Worm (Caenorhabditis elegans): ENCODE results near the gene clec-171.

clec-171 gene

DNA sequence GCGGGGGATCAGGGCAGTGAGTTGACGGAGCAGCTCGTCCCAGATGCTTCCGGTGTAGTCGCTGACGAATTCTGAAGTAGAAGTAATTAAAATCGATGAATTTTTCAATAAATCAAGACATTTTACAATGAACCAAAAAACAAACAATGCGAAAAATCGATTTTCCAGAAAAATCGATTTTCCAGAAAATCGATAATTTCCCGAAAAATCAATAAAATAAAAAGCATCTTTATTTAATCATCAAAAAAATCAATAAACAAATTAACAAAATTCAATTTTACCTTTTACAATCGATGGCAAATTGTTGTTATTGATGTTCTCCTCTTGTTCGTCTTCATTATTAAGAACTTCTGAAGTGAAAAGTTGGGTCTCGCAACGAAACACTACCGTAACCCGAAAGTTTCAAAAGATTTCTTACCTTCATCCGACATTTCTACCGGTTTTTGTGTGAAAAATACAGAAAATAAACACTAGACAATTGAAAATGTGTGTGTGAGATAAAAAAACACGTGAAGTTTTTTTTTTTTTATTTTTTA, 7.4 kb upstream of the clec-171 start, which contains the start of gene clp-6:
Gene clp-6, minus strand, starts transcription at position 486 of the 536 bp plus-strand sequence.
- TF ChIP-seq D2030.7 (GFP tag; IDR thresholded peaks at IDR 0.05) (no peak), snpc-3.4 (tag; optimal IDR thresholded peaks at IDR 0.05) (no peak), ets-4 (GFP tag; optimal IDR thresholded peaks at IDR 0.05) (no peak), ama-1 (optimal IDR thresholded peaks at IDR 0.05) (no peak), ama-1 (GFP tag; optimal IDR thresholded peaks at IDR 0.05) (no peak), C06A6.2 (GFP tag; conservative IDR thresholded peaks at IDR 0.05) (no peak), lag-1 (GFP tag; IDR thresholded peaks at IDR 0.05) (no peak), unc-62 (GFP tag; optimal IDR thresholded peaks at IDR 0.05) (no peak), tbx-9 (tag; optimal IDR thresholded peaks at IDR 0.05; ENCODE audit: borderline replicate concordance) (no peak), K11D2.4 (GFP tag; IDR thresholded peaks at IDR 0.05) (no peak), Y53G8AR.9 (GFP tag; conservative IDR thresholded peaks at IDR 0.05) (no peak), ccch-3 (GFP tag; optimal IDR thresholded peaks at IDR 0.05) (no peak), tlf-1 (GFP tag; optimal IDR thresholded peaks at IDR 0.05) (no peak), aptf-2 (GFP tag; conservative IDR thresholded peaks at IDR 0.05) (no peak), ztf-6 (GFP tag; IDR thresholded peaks at IDR 0.05) (no peak), rpc-1 (optimal IDR thresholded peaks at IDR 0.05) (no peak), rpc-1 (tag; optimal IDR thresholded peaks at IDR 0.05) (no peak)

DNA sequence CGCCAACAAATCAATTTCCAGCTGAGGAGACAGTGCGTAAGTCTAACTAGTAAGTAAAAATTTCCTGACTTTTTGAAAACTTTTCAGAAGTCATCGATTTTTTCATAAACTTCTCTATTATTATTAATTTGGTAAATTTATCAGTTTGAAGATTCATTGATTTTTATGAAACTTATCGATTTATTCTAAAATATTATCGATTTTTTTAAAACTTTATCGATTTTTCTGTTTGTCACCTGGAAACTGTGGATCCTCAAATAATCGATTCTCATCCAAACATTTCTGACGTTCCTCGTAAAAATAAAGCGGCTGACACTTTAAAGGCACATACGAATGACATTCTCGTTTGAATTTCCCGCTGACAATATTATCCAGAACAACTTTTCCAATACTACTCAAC, 6.8 kb upstream of the clec-171 start:
- TF ChIP-seq ZK185.1 (tag; optimal IDR thresholded peaks at IDR 0.05; ENCODE audit: poor library complexity, severe bottlenecking), result no peak
- TF ChIP-seq somi-1 (GFP tag; optimal IDR thresholded peaks at IDR 0.05), result no peak
- no peak for TF ChIP-seq attf-5 (GFP tag; optimal IDR thresholded peaks at IDR 0.05)
- TF ChIP-seq aptf-2 (GFP tag; conservative IDR thresholded peaks at IDR 0.05), result no peak
- TF ChIP-seq hsf-1 (GFP tag; IDR thresholded peaks at IDR 0.05), result no peak
- TF ChIP-seq ztf-6 (GFP tag; IDR thresholded peaks at IDR 0.05), result no peak
- no peak for TF ChIP-seq F49E8.2 (tag; optimal IDR thresholded peaks at IDR 0.05; ENCODE audit: insufficient read depth)
- TF ChIP-seq ccch-3 (GFP tag; optimal IDR thresholded peaks at IDR 0.05), result no peak
- no peak for TF ChIP-seq die-1 (tag; optimal IDR thresholded peaks at IDR 0.05)
- TF ChIP-seq rec-8 (tag; optimal IDR thresholded peaks at IDR 0.05), result no peak
- no peak for TF ChIP-seq ztf-22 (GFP tag; optimal IDR thresholded peaks at IDR 0.05)
- no peak for TF ChIP-seq C17E4.6 (GFP tag; IDR thresholded peaks at IDR 0.05)
- TF ChIP-seq tbx-9 (tag; optimal IDR thresholded peaks at IDR 0.05; ENCODE audit: borderline replicate concordance), result no peak
- no peak for TF ChIP-seq zim-3 (tag; optimal IDR thresholded peaks at IDR 0.05)
- TF ChIP-seq rpc-1 (optimal IDR thresholded peaks at IDR 0.05), result no peak
- no peak for TF ChIP-seq rpc-1 (tag; optimal IDR thresholded peaks at IDR 0.05)
- no peak for TF ChIP-seq attf-3 (GFP tag; conservative IDR thresholded peaks at IDR 0.05)

DNA sequence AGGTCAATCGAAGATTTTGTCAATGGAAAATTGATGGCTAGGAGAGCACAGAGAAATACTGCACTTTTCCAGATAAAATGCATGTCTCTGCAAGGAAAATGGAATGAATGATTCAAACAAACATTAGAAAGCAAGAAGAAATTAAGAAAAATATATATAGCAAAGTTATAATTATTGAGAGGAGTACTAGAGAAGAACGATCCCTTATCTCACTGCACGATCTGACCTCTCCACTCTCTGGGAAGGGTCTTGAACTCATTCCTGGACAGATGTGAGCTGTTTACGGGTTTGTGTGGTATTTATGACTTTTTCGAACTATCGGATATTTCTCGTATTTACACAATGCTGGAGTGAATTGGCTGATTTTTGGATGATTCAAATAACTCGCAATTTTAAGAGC, 3.1 kb upstream of the clec-171 start, which contains the start of gene Y77E11A.23:
Gene Y77E11A.23, minus strand, starts transcription at position 107 of the 400 bp plus-strand sequence.
- TF ChIP-seq attf-5 (GFP tag; optimal IDR thresholded peaks at IDR 0.05) (no peak), madf-6 (GFP tag; IDR thresholded peaks at IDR 0.05) (no peak)

DNA sequence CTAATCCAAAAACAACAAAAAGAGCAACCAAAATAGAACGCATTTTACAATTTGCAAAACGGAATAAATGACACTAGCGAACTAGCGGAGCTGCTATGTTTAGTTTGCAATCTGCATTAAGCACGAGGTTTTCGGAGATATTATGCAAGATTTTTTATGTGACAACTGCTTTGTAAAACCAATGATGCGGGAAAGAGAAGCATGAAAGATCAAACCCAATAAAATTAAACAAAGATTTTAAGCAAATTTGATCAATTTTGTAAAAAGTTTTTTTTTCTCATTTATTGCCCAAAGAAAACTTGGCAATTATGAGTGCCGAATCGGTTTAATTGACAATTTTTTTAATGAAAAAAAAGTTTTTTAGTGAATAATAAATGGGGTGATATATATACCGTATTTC, 2.2 kb downstream of the clec-171 start, which contains the start of gene Y77E11A.8:
Gene Y77E11A.8, minus strand, starts transcription at position 101 of the 400 bp plus-strand sequence.
- TF ChIP-seq sdz-38 (tag; optimal IDR thresholded peaks at IDR 0.05), result no peak

ce11 chrIV:1420603-1421002, 6.6 kb downstream of the clec-171 start, which contains the start of gene jtr-1:
Gene jtr-1 (plus strand): TSS chrIV:1420929.
- TF ChIP-seq lin-54 (GFP tag; optimal IDR thresholded peaks at IDR 0.05) (peak; percentile 48), madf-6 (GFP tag; IDR thresholded peaks at IDR 0.05) (peak; percentile 81), xnd-1 (tag; optimal IDR thresholded peaks at IDR 0.05) (peak; percentile 89), hmg-1.2 (GFP tag; IDR thresholded peaks at IDR 0.05) (peak; percentile 26; the same call in 1 of the 2 replicates), D2030.7 (GFP tag; IDR thresholded peaks at IDR 0.05) (peak; percentile 47; the same call in 1 of the 2 replicates), snpc-4 (GFP tag; optimal IDR thresholded peaks at IDR 0.05) (no peak), snpc-4 (tag; optimal IDR thresholded peaks at IDR 0.05) (no peak), madf-8 (GFP tag; conservative IDR thresholded peaks at IDR 0.05) (peak; percentile 72), C06A6.2 (GFP tag; conservative IDR thresholded peaks at IDR 0.05) (no peak), lin-40 (tag; optimal IDR thresholded peaks at IDR 0.05) (no peak), ceh-91 (GFP tag; IDR thresholded peaks at IDR 0.05) (peak; percentile 53), F33H1.4 (GFP tag; IDR thresholded peaks at IDR 0.05) (peak; percentile 93), lsl-1 (GFP tag; optimal IDR thresholded peaks at IDR 0.05) (peak; percentile 95)
